Worm (Caenorhabditis elegans) whole organism, young adult: Measurements from ENCODE around the gene cct-3.
"Not testable (repeated sequence)": the region's sequence is repeated elsewhere in the genome, so short reads cannot be mapped to it uniquely, and the experiment has no call there.

Source experiments
- B0035.1 ChIP-seq: sonication (generic microtip); optimal IDR thresholded peaks from 2 replicates; lab custom pipeline; 2016; ENCODE audit warnings: missing genetic modification characterization, mild to moderate bottlenecking, missing compliant biosample characterization, missing genotype, missing genetic modification reagents
- B0336.3 ChIP-seq: fragments of 200-800 bp; sonication (Bioruptor generic); IDR thresholded peaks from 2 replicates; pipeline ENCODE4 v1.3.6; 2022; ENCODE audit warnings: missing genetic modification characterization, missing compliant biosample characterization
- F23B12.7 ChIP-seq: sonication (generic microtip); optimal IDR thresholded peaks from 2 replicates; lab custom pipeline; 2017; ENCODE audit warnings: missing genetic modification characterization, mild to moderate bottlenecking, missing compliant biosample characterization, antibody characterized with exemption, moderate library complexity; ENCODE audit not compliant: insufficient read depth
- F52B5.7 ChIP-seq: sonication (generic microtip); optimal IDR thresholded peaks from 2 replicates; lab custom pipeline; 2016; ENCODE audit warnings: mild to moderate bottlenecking, missing genetic modification characterization, missing compliant biosample characterization
- K12H6.12 ChIP-seq: fragments of 200-800 bp; sonication (Bioruptor generic); optimal IDR thresholded peaks from 2 replicates; lab custom pipeline; 2018; ENCODE audit warnings: mild to moderate bottlenecking, missing genetic modification characterization, missing compliant biosample characterization
- Y95B8A.8 ChIP-seq: fragments of 200-800 bp; sonication (Bioruptor generic); IDR thresholded peaks from 2 replicates; pipeline ENCODE4 v1.3.6; 2022; ENCODE audit warnings: missing genetic modification reagents, missing genetic modification characterization, missing compliant biosample characterization
- attf-3 ChIP-seq: fragments of 200-800 bp; sonication (Bioruptor generic); conservative IDR thresholded peaks from 2 replicates; pipeline ENCODE4 v1.3.6; 2022; ENCODE audit warnings: missing genetic modification reagents, missing genetic modification characterization, missing compliant biosample characterization
- attf-5 ChIP-seq: fragments of 200-800 bp; sonication (Bioruptor generic); optimal IDR thresholded peaks from 2 replicates; lab custom pipeline; 2018; ENCODE audit warnings: mild to moderate bottlenecking, missing genetic modification characterization, missing compliant biosample characterization
- dpl-1 ChIP-seq: fragments of 150-350 bp; optimal IDR thresholded peaks from 2 replicates; lab custom pipeline; 2014; ENCODE audit warnings: missing biosample characterization, missing genetic modification reagents, missing genetic modification characterization
- efl-1 ChIP-seq: fragments of 150-350 bp; optimal IDR thresholded peaks from 2 replicates; lab custom pipeline; 2014; ENCODE audit warnings: missing biosample characterization, missing genetic modification reagents, missing genetic modification characterization
- egrh-3 ChIP-seq: fragments of 200-800 bp; sonication (Bioruptor generic); IDR thresholded peaks from 2 replicates; pipeline ENCODE4 v1.3.6; 2022; ENCODE audit warnings: missing genetic modification reagents, missing genetic modification characterization, missing compliant biosample characterization
- ets-4 ChIP-seq: fragments of 200-800 bp; sonication (Bioruptor generic); optimal IDR thresholded peaks from 2 replicates; lab custom pipeline; 2018; ENCODE audit warnings: mild to moderate bottlenecking, missing genetic modification characterization, missing compliant biosample characterization
- him-1 ChIP-seq: sonication (generic microtip); optimal IDR thresholded peaks from 2 replicates; lab custom pipeline; 2016; ENCODE audit warnings: missing genotype, missing genetic modification reagents, missing genetic modification characterization, missing compliant biosample characterization
- hmg-1.2 ChIP-seq: fragments of 200-800 bp; sonication (Bioruptor generic); IDR thresholded peaks from 2 replicates; pipeline ENCODE4 v1.3.6; 2022; ENCODE audit warnings: missing genetic modification reagents, missing genetic modification characterization, missing compliant biosample characterization
- lag-1 ChIP-seq: fragments of 200-800 bp; sonication (Bioruptor generic); IDR thresholded peaks from 2 replicates; pipeline ENCODE4 v1.3.6; 2022; ENCODE audit warnings: missing genetic modification reagents, missing genetic modification characterization, missing compliant biosample characterization
- let-526 ChIP-seq: fragments of 200-800 bp; sonication (Bioruptor generic); IDR thresholded peaks from 2 replicates; pipeline ENCODE4 v1.3.6; 2022; ENCODE audit warnings: missing genetic modification reagents, missing genetic modification characterization, missing compliant biosample characterization
- lin-26 ChIP-seq: fragments of 200-800 bp; sonication (Bioruptor generic); IDR thresholded peaks from 2 replicates; pipeline ENCODE4 v1.3.6; 2022; ENCODE audit warnings: missing genetic modification reagents, missing genetic modification characterization, missing compliant biosample characterization
- lir-1 ChIP-seq: fragments of 200-800 bp; sonication (Bioruptor generic); conservative IDR thresholded peaks from 2 replicates; pipeline ENCODE4 v1.3.6; 2022; ENCODE audit warnings: missing genetic modification reagents, missing genetic modification characterization, missing compliant biosample characterization
- madf-3 ChIP-seq: fragments of 200-800 bp; sonication (Bioruptor generic); IDR thresholded peaks from 2 replicates; pipeline ENCODE4 v1.3.6; 2022; ENCODE audit warnings: missing genetic modification reagents, missing genetic modification characterization, missing compliant biosample characterization
- madf-8 ChIP-seq: fragments of 200-800 bp; sonication (Bioruptor generic); conservative IDR thresholded peaks from 2 replicates; pipeline ENCODE4 v1.3.6; 2022; ENCODE audit warnings: missing genetic modification reagents, missing genetic modification characterization, missing compliant biosample characterization
- mcd-1 ChIP-seq: fragments of 200-800 bp; sonication (Bioruptor generic); IDR thresholded peaks from 2 replicates; pipeline ENCODE4 v1.3.6; 2022; ENCODE audit warnings: missing genetic modification reagents, missing genetic modification characterization, missing compliant biosample characterization
- nhr-179 ChIP-seq: sonication (generic microtip); optimal IDR thresholded peaks from 2 replicates; lab custom pipeline; 2016; ENCODE audit warnings: mild to moderate bottlenecking, missing genetic modification characterization, missing compliant biosample characterization
- nhr-27 ChIP-seq: fragments of 200-800 bp; sonication (Bioruptor generic); optimal IDR thresholded peaks from 2 replicates; lab custom pipeline; 2018; ENCODE audit warnings: mild to moderate bottlenecking, missing genetic modification characterization, moderate library complexity, missing compliant biosample characterization
- pha-4 ChIP-seq: fragments of 150-350 bp; sonication (generic microtip); optimal IDR thresholded peaks from 2 replicates; lab custom pipeline; 2014; ENCODE audit warnings: missing biosample characterization, missing genetic modification reagents, missing genetic modification characterization
- sdz-38 ChIP-seq: sonication (generic microtip); optimal IDR thresholded peaks from 2 replicates; lab custom pipeline; 2016; ENCODE audit warnings: missing genotype, missing genetic modification characterization, missing compliant biosample characterization
- snpc-1.1 ChIP-seq: sonication (generic microtip); optimal IDR thresholded peaks from 2 replicates; lab custom pipeline; 2017; ENCODE audit warnings: missing genetic modification characterization, mild to moderate bottlenecking, missing compliant biosample characterization, antibody characterized with exemption, moderate library complexity, missing genotype, missing genetic modification reagents; ENCODE audit not compliant: insufficient read depth
- snpc-1.3 ChIP-seq: sonication (generic microtip); optimal IDR thresholded peaks from 2 replicates; lab custom pipeline; 2017; ENCODE audit warnings: missing genetic modification characterization, mild to moderate bottlenecking, missing compliant biosample characterization, antibody characterized with exemption, moderate library complexity, missing genotype, missing genetic modification reagents; ENCODE audit not compliant: insufficient read depth
- xnd-1 ChIP-seq: sonication (generic microtip); optimal IDR thresholded peaks from 2 replicates; lab custom pipeline; 2016; ENCODE audit warnings: missing genotype, missing genetic modification reagents, missing genetic modification characterization, missing compliant biosample characterization
- zfh-2 ChIP-seq: fragments of 200-800 bp; sonication (Bioruptor generic); conservative IDR thresholded peaks from 2 replicates; pipeline ENCODE4 v1.3.6; 2022; ENCODE audit warnings: missing genetic modification reagents, missing genetic modification characterization, missing compliant biosample characterization
- ztf-28 ChIP-seq: fragments of 200-800 bp; sonication (Bioruptor generic); IDR thresholded peaks from 2 replicates; pipeline ENCODE4 v1.3.6; 2022; ENCODE audit warnings: missing genetic modification reagents, missing genetic modification characterization, missing compliant biosample characterization
- ztf-3 ChIP-seq: fragments of 200-800 bp; sonication (Bioruptor generic); optimal IDR thresholded peaks from 2 replicates; lab custom pipeline; 2018; ENCODE audit warnings: mild to moderate bottlenecking, missing genetic modification characterization, missing compliant biosample characterization

cct-3 gene

DNA sequence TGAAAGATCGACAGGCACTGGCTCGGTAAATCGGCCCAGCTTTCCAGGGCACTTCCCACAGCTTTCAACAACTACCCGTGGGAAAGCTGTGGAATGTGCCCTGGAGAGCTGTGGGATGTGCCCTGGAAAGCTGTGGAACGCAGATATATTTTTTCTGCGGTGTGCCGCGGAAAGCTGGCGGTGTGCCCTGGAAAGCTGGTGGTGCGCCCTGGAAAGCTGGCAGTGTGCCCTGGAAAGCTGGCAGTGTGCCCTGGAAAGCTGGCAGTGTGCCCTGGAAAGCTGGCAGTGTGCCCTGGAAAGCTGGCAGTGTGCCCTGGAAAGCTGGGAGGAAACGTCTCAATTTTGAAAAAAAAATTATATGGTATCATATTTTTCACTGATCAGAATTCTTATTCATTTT lies 40.4 kb downstream of the cct-3 start:
- peak; percentile 29; the same call in 1 of the 2 replicates for TF ChIP-seq mcd-1 (GFP tag; lab: Robert Waterston, UW)
- no peak for TF ChIP-seq ztf-3 (GFP tag; lab: Kevin White, UChicago)
- peak; percentile 86 for TF ChIP-seq zfh-2 (GFP tag; lab: Robert Waterston, UW)
- peak; percentile 67; the same call in 1 of the 2 replicates for TF ChIP-seq egrh-3
- no peak for TF ChIP-seq pha-4
- TF ChIP-seq B0336.3 (GFP tag; lab: Robert Waterston, UW): 0 out of 2 replicates have a peak, but pooled peaks have one; percentile 25
- no peak for TF ChIP-seq lag-1
- no peak for TF ChIP-seq efl-1 (GFP tag; lab: Kevin White, UChicago)
- no peak for TF ChIP-seq dpl-1

DNA sequence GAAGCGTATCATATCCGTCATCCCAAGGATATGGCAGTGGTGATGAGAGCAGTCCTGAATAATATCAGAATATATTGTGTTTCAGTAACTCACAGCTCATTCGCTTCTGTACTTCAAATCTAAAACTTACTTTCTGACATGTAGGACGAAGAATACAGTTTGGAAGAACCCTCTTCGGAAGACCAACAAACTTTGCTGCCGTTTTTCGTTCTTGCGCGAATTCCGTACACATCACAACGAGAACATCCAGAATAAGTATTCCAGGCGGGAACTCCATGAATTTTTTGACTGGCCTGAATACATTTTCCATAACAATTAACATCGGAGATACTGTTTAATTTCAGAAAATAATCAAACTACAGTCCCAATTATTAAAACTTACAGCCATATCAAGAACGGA lies 44.1 kb downstream of the cct-3 start, which contains the start of gene K09F6.15:
Gene K09F6.15, minus strand, starts transcription at position 101 of the 400 bp plus-strand sequence.
- TF ChIP-seq nhr-27 (tag; lab: Kevin White, UChicago) (no peak), K12H6.12 (tag; lab: Kevin White, UChicago) (no peak), him-1 (no peak), B0035.1 (tag; lab: Kevin White, UChicago) (no peak), snpc-1.3 (tag; lab: Kevin White, UChicago) (no peak), ztf-28 (GFP tag; lab: Robert Waterston, UW) (no peak), nhr-179 (tag; lab: Kevin White, UChicago) (no peak), F23B12.7 (tag; lab: Kevin White, UChicago) (no peak), ztf-3 (GFP tag; lab: Kevin White, UChicago) (no peak), lin-26 (GFP tag; lab: Robert Waterston, UW) (no peak), snpc-1.1 (no peak), let-526 (GFP tag; lab: Robert Waterston, UW) (no peak), F52B5.7 (no peak), xnd-1 (tag; lab: Kevin White, UChicago) (no peak)

DNA sequence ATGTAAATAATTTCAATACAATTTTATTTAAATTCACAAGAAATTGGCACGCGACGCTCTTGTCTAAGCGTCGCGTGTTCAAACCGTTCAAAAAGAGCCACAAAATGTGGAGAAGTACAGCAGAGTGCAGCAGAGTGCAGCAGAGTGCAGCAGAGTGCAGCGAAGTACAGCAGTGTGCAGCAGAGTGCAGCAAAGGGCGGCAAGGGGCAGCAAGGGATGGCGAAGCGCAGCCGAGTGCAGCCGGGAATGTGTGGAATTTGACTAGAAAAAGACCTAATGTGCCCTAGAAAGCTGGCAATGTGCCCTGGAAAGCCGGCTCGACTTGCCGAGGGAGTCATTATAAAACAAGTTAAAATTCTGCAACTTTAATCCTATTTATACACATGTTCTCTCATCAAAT lies 45.9 kb downstream of the cct-3 start, which contains the start of gene K09F6.6:
Gene K09F6.6, minus strand, starts transcription at position 43 of the 400 bp plus-strand sequence.
- no peak for TF ChIP-seq sdz-38 (tag; lab: Kevin White, UChicago)
- no peak for TF ChIP-seq attf-3
- TF ChIP-seq lir-1 (GFP tag; lab: Robert Waterston, UW): no peak
- peak; percentile 44; the same call in 1 of the 2 replicates for TF ChIP-seq egrh-3
- no peak for TF ChIP-seq madf-8 (GFP tag; lab: Robert Waterston, UW)
- TF ChIP-seq hmg-1.2: no peak
- TF ChIP-seq attf-5 (GFP tag; lab: Kevin White, UChicago): no peak
- peak; percentile 75 for TF ChIP-seq zfh-2 (GFP tag; lab: Robert Waterston, UW)
- TF ChIP-seq, all 124 proteins: peak for 2

DNA sequence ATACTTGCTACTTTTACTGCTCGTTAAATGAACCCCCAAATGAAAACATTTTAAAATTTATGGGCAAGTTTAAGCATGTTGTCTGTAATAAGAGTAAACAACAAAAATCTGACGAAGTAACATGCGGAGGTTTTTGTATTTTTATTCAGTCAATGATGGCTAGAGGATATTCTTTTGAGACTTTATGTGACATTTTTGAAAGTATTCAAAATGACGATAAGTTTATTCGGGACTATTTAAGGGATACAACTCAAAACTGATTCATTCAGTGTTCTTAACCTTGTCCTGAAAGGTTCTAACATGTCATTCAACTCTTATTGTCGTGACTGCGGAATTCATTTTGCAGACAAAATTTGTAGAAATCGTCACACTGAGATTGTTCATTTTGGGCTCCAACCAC lies 46.5 kb downstream of the cct-3 start, which contains the start of gene K09F6.11:
Gene K09F6.11, plus strand, starts transcription at position 301 of the 400 bp plus-strand sequence.
- TF ChIP-seq Y95B8A.8 (GFP tag; lab: Robert Waterston, UW): no peak
- TF ChIP-seq, all 124 proteins: peak for 0

DNA sequence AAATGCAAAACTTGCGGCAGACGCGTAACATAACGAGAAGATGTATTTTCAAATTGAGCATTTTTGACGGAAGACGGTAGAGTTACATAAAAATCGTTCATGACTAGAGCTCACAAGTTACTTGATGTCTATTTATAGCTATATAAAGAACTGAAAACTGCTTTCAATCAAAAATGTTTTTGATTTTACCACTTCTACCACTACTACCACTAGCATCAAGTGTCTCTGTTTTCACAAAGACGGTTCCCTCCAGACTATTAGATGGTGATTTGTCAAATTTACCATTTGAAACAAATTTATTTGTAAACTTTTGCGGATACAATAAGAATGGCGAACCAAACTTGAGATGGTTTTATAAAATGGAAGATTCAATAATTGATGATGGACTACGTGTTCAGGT lies 49.3 kb downstream of the cct-3 start, which contains the start of gene K09F6.9:
Gene K09F6.9, minus strand, starts transcription at position 101 of the 400 bp plus-strand sequence.
- TF ChIP-seq attf-3; ets-4 (GFP tag; lab: Kevin White, UChicago); madf-3 (GFP tag; lab: Robert Waterston, UW): not testable (repeated sequence)
